Worm (Caenorhabditis elegans) whole organism, L3 larva: Measurements from ENCODE around the gene C02F4.4.

Experiments used
- R02D3.7 ChIP-seq: fragments of 150-350 bp; optimal IDR thresholded peaks from 2 replicates; lab custom pipeline; 2014; ENCODE audit warnings: missing biosample characterization, missing genetic modification characterization
- ZK546.5 ChIP-seq: sonication (generic microtip); optimal IDR thresholded peaks from 2 replicates; lab custom pipeline; 2017; ENCODE audit warnings: missing biosample characterization, missing genetic modification characterization
- aly-2 ChIP-seq: fragments of 150-350 bp; optimal IDR thresholded peaks from 2 replicates; lab custom pipeline; 2014; ENCODE audit warnings: missing biosample characterization, missing genetic modification characterization
- ama-1 ChIP-seq: fragments of 150-350 bp; optimal IDR thresholded peaks from 2 replicates; lab custom pipeline; 2018
- ceh-16 ChIP-seq: sonication (generic microtip); optimal IDR thresholded peaks from 2 replicates; lab custom pipeline; 2017; ENCODE audit warnings: missing biosample characterization, missing genetic modification characterization
- ceh-28 ChIP-seq: fragments of 150-350 bp; optimal IDR thresholded peaks from 2 replicates; lab custom pipeline; 2014; ENCODE audit warnings: missing biosample characterization, missing genetic modification reagents, missing genetic modification characterization
- ceh-82 ChIP-seq: fragments of 150-350 bp; optimal IDR thresholded peaks from 2 replicates; lab custom pipeline; 2014; ENCODE audit warnings: missing biosample characterization, missing genetic modification characterization
- ceh-9 ChIP-seq: sonication (generic microtip); optimal IDR thresholded peaks from 2 replicates; lab custom pipeline; 2018; ENCODE audit warnings: missing biosample characterization, missing genetic modification characterization
- daf-12 ChIP-seq: fragments of 150-350 bp; optimal IDR thresholded peaks from 2 replicates; lab custom pipeline; 2014; ENCODE audit warnings: missing biosample characterization, missing genetic modification reagents, missing genetic modification characterization
- egl-27 ChIP-seq: sonication (generic microtip); optimal IDR thresholded peaks from 4 replicates; lab custom pipeline; 2017; ENCODE audit warnings: missing biosample characterization, missing genetic modification reagents, missing genetic modification characterization
- egl-5 ChIP-seq: fragments of 150-350 bp; optimal IDR thresholded peaks from 2 replicates; lab custom pipeline; 2017; ENCODE audit warnings: missing biosample characterization, missing genetic modification reagents, missing genetic modification characterization, inconsistent platforms
- elt-1 ChIP-seq: fragments of 150-350 bp; optimal IDR thresholded peaks from 2 replicates; lab custom pipeline; 2014; ENCODE audit warnings: missing biosample characterization, missing genetic modification characterization
- elt-2 ChIP-seq: sonication (generic microtip); optimal IDR thresholded peaks from 2 replicates; lab custom pipeline; 2016; ENCODE audit warnings: missing genetic modification reagents, mild to moderate bottlenecking, missing genetic modification characterization, missing compliant biosample characterization
- elt-3 ChIP-seq, 3 experiments: fragments of 150-350 bp in 1 of 3; sonication (generic microtip) in 2 of 3; optimal IDR thresholded peaks; 2 replicates in 2 of 3; 4 replicates in 1 of 3; lab custom pipeline; 2014 to 2017; ENCODE audit warnings: missing biosample characterization in 3 of 3, missing genetic modification characterization in 3 of 3
- eor-1 ChIP-seq, 2 experiments: fragments of 150-350 bp; optimal IDR thresholded peaks; 2 replicates each; lab custom pipeline; 2014 to 2018; ENCODE audit warnings: missing biosample characterization in 2 of 2, missing genetic modification characterization in 2 of 2
- fkh-10 ChIP-seq: sonication (generic microtip); optimal IDR thresholded peaks from 2 replicates; lab custom pipeline; 2017; ENCODE audit warnings: missing biosample characterization, missing genetic modification reagents, missing genetic modification characterization
- fkh-2 ChIP-seq: fragments of 150-350 bp; optimal IDR thresholded peaks from 2 replicates; lab custom pipeline; 2014; ENCODE audit warnings: missing biosample characterization, missing genetic modification reagents, missing genetic modification characterization
- fos-1 ChIP-seq: fragments of 150-350 bp; optimal IDR thresholded peaks from 2 replicates; lab custom pipeline; 2014; ENCODE audit warnings: missing biosample characterization, missing genetic modification characterization
- hmg-11 ChIP-seq: sonication (generic microtip); optimal IDR thresholded peaks from 2 replicates; lab custom pipeline; 2016; ENCODE audit warnings: missing genetic modification characterization, missing compliant biosample characterization
- jun-1 ChIP-seq: fragments of 150-350 bp; optimal IDR thresholded peaks from 2 replicates; lab custom pipeline; 2014; ENCODE audit warnings: missing biosample characterization, missing genetic modification reagents, missing genetic modification characterization
- lin-15B ChIP-seq: fragments of 150-350 bp; optimal IDR thresholded peaks from 2 replicates; lab custom pipeline; 2014; ENCODE audit warnings: missing biosample characterization, missing genetic modification characterization
- lin-39 ChIP-seq: fragments of 150-350 bp; optimal IDR thresholded peaks from 2 replicates; lab custom pipeline; 2018; ENCODE audit warnings: missing biosample characterization, missing genetic modification reagents, missing genetic modification characterization
- lsy-12 ChIP-seq: sonication (generic microtip); optimal IDR thresholded peaks from 2 replicates; lab custom pipeline; 2016; ENCODE audit warnings: mild to moderate bottlenecking, missing genetic modification characterization, missing compliant biosample characterization
- mdl-1 ChIP-seq: fragments of 150-350 bp; optimal IDR thresholded peaks from 2 replicates; lab custom pipeline; 2014; ENCODE audit warnings: missing biosample characterization, missing genetic modification characterization
- mml-1 ChIP-seq: fragments of 150-350 bp; sonication (generic microtip); optimal IDR thresholded peaks from 3 replicates; lab custom pipeline; 2014; ENCODE audit warnings: missing biosample characterization, missing genetic modification characterization
- nfya-1 ChIP-seq: sonication (generic microtip); optimal IDR thresholded peaks from 2 replicates; lab custom pipeline; 2017; ENCODE audit warnings: missing genetic modification characterization, mild to moderate bottlenecking, missing compliant biosample characterization, antibody characterized with exemption, moderate library complexity; ENCODE audit not compliant: insufficient read depth
- nhr-11 ChIP-seq: fragments of 150-350 bp; optimal IDR thresholded peaks from 2 replicates; lab custom pipeline; 2014; ENCODE audit warnings: missing biosample characterization, missing genetic modification characterization
- nhr-12 ChIP-seq: fragments of 150-350 bp; optimal IDR thresholded peaks from 2 replicates; lab custom pipeline; 2014; ENCODE audit warnings: missing biosample characterization, missing genetic modification characterization
- nhr-23 ChIP-seq: fragments of 150-350 bp; optimal IDR thresholded peaks from 2 replicates; lab custom pipeline; 2014; ENCODE audit warnings: missing biosample characterization, missing genetic modification reagents, missing genetic modification characterization
- nhr-237 ChIP-seq: fragments of 150-350 bp; optimal IDR thresholded peaks from 2 replicates; lab custom pipeline; 2014; ENCODE audit warnings: missing biosample characterization, missing genetic modification characterization
- nhr-25 ChIP-seq: sonication (generic microtip); optimal IDR thresholded peaks from 2 replicates; lab custom pipeline; 2017; ENCODE audit warnings: missing biosample characterization, missing genetic modification characterization
- nhr-28 ChIP-seq: fragments of 150-350 bp; optimal IDR thresholded peaks from 2 replicates; lab custom pipeline; 2014; ENCODE audit warnings: missing biosample characterization, missing genetic modification characterization
- nhr-43 ChIP-seq: sonication (generic microtip); optimal IDR thresholded peaks from 2 replicates; lab custom pipeline; 2016; ENCODE audit warnings: mild to moderate bottlenecking, missing genetic modification characterization, missing compliant biosample characterization; ENCODE audit not compliant: poor library complexity, severe bottlenecking
- nhr-67 ChIP-seq: fragments of 150-350 bp; optimal IDR thresholded peaks from 2 replicates; lab custom pipeline; 2014; ENCODE audit warnings: missing biosample characterization, missing genetic modification characterization
- nhr-76 ChIP-seq: fragments of 150-350 bp; sonication (generic microtip); optimal IDR thresholded peaks from 5 replicates; lab custom pipeline; 2014; ENCODE audit warnings: missing biosample characterization, missing genetic modification characterization
- nhr-77 ChIP-seq: fragments of 150-350 bp; optimal IDR thresholded peaks from 2 replicates; lab custom pipeline; 2014; ENCODE audit warnings: missing biosample characterization, missing genetic modification characterization
- pha-4 ChIP-seq: fragments of 150-350 bp; optimal IDR thresholded peaks from 2 replicates; lab custom pipeline; 2014; ENCODE audit warnings: missing biosample characterization, missing genetic modification reagents, missing genetic modification characterization
- pqm-1 ChIP-seq: fragments of 150-350 bp; optimal IDR thresholded peaks from 2 replicates; lab custom pipeline; 2017; ENCODE audit warnings: missing biosample characterization, missing genetic modification characterization, inconsistent platforms
- sea-2 ChIP-seq: fragments of 150-350 bp; sonication (generic microtip); optimal IDR thresholded peaks from 4 replicates; lab custom pipeline; 2014; ENCODE audit warnings: missing biosample characterization, missing genetic modification reagents, missing genetic modification characterization
- skn-1 ChIP-seq: fragments of 150-350 bp; optimal IDR thresholded peaks from 2 replicates; lab custom pipeline; 2014; ENCODE audit warnings: missing biosample characterization, missing genetic modification characterization
- snpc-4 ChIP-seq: fragments of 150-350 bp; optimal IDR thresholded peaks from 2 replicates; lab custom pipeline; 2014; ENCODE audit warnings: missing biosample characterization, missing genetic modification characterization
- tbx-2 ChIP-seq: sonication (generic microtip); optimal IDR thresholded peaks from 2 replicates; lab custom pipeline; 2016; ENCODE audit warnings: mild to moderate bottlenecking, missing genetic modification characterization, missing compliant biosample characterization
- unc-39 ChIP-seq: sonication (generic microtip); optimal IDR thresholded peaks from 4 replicates; lab custom pipeline; 2017; ENCODE audit warnings: missing biosample characterization, missing genetic modification characterization
- unc-62 ChIP-seq: fragments of 150-350 bp; sonication (generic microtip); optimal IDR thresholded peaks from 4 replicates; lab custom pipeline; 2014; ENCODE audit warnings: missing biosample characterization, missing genetic modification reagents, missing genetic modification characterization
- zag-1 ChIP-seq: fragments of 150-350 bp; optimal IDR thresholded peaks from 2 replicates; lab custom pipeline; 2014; ENCODE audit warnings: missing biosample characterization, missing genetic modification characterization
- ztf-11 ChIP-seq: fragments of 150-350 bp; optimal IDR thresholded peaks from 2 replicates; lab custom pipeline; 2014; ENCODE audit warnings: missing biosample characterization, missing genetic modification characterization
- ztf-4 ChIP-seq: fragments of 150-350 bp; optimal IDR thresholded peaks from 2 replicates; lab custom pipeline; 2014; ENCODE audit warnings: missing biosample characterization, missing genetic modification characterization

Gene C02F4.4

DNA sequence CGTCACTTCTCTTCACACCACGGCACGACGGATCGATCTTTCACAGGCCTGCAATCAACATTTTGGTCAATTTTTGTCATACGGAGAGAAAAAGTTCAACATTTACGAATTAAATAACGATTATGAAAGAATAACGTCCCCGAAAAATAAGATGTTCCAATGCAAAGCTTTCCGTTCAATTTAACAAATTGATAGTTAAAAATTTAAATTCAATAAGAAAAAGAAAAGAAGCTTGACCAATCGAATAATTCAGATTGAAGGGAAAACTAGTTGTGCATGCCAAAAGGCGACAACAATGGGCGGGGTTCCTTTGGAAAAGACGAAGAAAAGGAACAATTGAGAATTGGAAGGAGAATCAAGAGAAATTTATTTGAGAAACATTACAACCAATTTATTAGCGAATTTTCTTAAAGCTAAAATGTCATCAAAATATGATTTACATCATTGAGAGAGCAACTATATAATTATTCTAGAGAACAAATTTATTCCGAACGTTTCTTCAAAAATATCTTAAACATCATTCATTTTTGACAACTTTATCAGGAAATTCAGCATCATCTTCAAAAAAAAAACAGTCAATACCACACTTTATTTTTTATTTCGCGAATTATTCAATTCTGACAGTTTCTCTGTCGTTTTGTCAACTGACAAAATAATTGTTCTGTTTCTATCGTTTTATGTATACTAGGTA is 13.3 kb downstream of the C02F4.4 start, which contains the start of gene tax-6:
TSS of gene tax-6 (minus strand) at position 51 of the 691 bp plus-strand sequence.
- no peak for TF ChIP-seq elt-3 (tag; optimal IDR thresholded peaks at IDR 0.05; lab: Kevin White, UChicago)
- no peak for TF ChIP-seq nhr-11
- no peak for TF ChIP-seq ama-1
- no peak for TF ChIP-seq skn-1 (tag; lab: Kevin White, UChicago)
- no peak for TF ChIP-seq lsy-12 (tag; lab: Kevin White, UChicago)
- no peak for TF ChIP-seq nhr-77 (tag; lab: Kevin White, UChicago)
- no peak for TF ChIP-seq egl-27 (tag; lab: Kevin White, UChicago)
- no peak for TF ChIP-seq ceh-16 (tag; lab: Kevin White, UChicago)
- no peak for TF ChIP-seq unc-62
- no peak for TF ChIP-seq fos-1
- TF ChIP-seq jun-1 (tag; lab: Kevin White, UChicago), result no peak
- TF ChIP-seq nhr-23 (tag; lab: Kevin White, UChicago), result no peak
- no peak for TF ChIP-seq ztf-4 (tag; lab: Kevin White, UChicago)
- TF ChIP-seq ztf-11 (tag; lab: Kevin White, UChicago), result no peak
- no peak for TF ChIP-seq nhr-237 (tag; lab: Kevin White, UChicago)
- no peak for TF ChIP-seq unc-39 (tag; lab: Kevin White, UChicago)
- TF ChIP-seq lin-15B (tag; lab: Kevin White, UChicago), result no peak

DNA sequence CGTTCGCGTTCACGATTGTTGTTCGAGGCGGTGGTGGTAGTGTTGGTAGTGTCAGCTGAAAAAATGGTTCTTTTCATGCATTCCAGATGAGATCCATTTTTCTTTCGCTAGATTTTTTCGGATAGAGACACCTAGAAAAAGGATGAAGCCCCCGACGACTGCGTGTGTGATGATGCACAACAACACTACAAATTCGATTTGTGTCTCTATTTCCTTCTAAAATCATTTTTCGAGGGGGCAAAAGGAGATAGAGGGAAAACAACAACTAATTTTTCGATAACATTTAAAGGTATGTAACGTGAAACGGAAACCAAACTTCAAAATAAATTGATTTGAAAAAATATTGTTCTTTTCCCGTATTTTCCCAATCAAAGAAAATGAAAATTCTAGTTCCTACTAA is 14.5 kb downstream of the C02F4.4 start:
- no peak for TF ChIP-seq ceh-16 (tag; lab: Kevin White, UChicago)

DNA sequence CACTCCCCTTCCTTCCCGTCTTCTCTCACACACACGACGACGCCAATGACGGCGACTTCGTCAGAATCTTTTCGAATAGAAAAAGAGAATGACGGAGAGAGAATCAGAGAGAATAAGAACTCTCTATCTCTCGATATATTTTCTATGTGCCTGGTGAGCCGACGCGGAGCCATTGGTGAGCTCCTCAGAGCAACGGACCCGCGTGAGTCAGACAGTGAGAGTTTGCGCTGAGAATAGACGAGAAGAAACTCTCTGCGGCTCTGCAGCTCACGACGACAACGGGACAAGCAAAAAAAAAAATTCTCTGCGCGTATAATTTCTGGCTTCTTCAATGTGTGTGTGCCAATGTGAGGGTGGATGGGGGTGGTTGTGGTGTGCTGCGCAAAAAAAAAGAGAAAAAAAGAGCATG is 15.1 kb downstream of the C02F4.4 start:
- TF ChIP-seq ceh-28 (tag; lab: Kevin White, UChicago) (no peak), elt-3 (tag; optimal IDR thresholded peaks at IDR 0.05; lab: Kevin White, UChicago) (no peak), elt-1 (tag; lab: Kevin White, UChicago) (no peak), sea-2 (GFP tag; lab: Kevin White, UChicago) (no peak), nhr-23 (tag; lab: Kevin White, UChicago) (no peak), fkh-10 (GFP tag; lab: Kevin White, UChicago) (peak; percentile 58), nhr-43 (tag; lab: Kevin White, UChicago) (no peak), nhr-77 (tag; lab: Kevin White, UChicago) (no peak), nfya-1 (peak; percentile 86), egl-27 (tag; lab: Kevin White, UChicago) (no peak), daf-12 (tag; lab: Kevin White, UChicago) (no peak), eor-1 (tag; optimal IDR thresholded peaks at IDR 0.05; lab: Kevin White, UChicago) (no peak), R02D3.7 (tag; lab: Kevin White, UChicago) (no peak), zag-1 (tag; lab: Kevin White, UChicago) (peak; percentile 62), lin-15B (tag; lab: Kevin White, UChicago) (peak; percentile 55), ztf-11 (tag; lab: Kevin White, UChicago) (no peak), egl-5 (peak; percentile 21), skn-1 (tag; lab: Kevin White, UChicago) (peak; percentile 27), fkh-2 (no peak), snpc-4 (tag; lab: Kevin White, UChicago) (peak; percentile 2), mml-1 (tag; lab: Kevin White, UChicago) (no peak), nhr-28 (no peak), jun-1 (tag; lab: Kevin White, UChicago) (no peak), tbx-2 (tag; lab: Kevin White, UChicago) (peak; percentile 55), hmg-11 (tag; lab: Kevin White, UChicago) (peak; percentile 67), ama-1 (no peak), pqm-1 (tag; lab: Kevin White, UChicago) (no peak), ZK546.5 (tag; lab: Kevin White, UChicago) (no peak), nhr-11 (peak; percentile 71), nhr-67 (tag; lab: Kevin White, UChicago) (no peak), unc-62 (no peak), nhr-237 (tag; lab: Kevin White, UChicago) (no peak), pha-4 (tag; lab: Kevin White, UChicago) (no peak), aly-2 (tag; lab: Kevin White, UChicago) (no peak), lsy-12 (tag; lab: Kevin White, UChicago) (no peak), ceh-82 (tag; lab: Kevin White, UChicago) (no peak), elt-2 (tag; lab: Kevin White, UChicago) (no peak), ztf-4 (tag; lab: Kevin White, UChicago) (no peak), nhr-12 (tag; lab: Kevin White, UChicago) (no peak), mdl-1 (no peak), unc-39 (tag; lab: Kevin White, UChicago) (no peak), nhr-25 (tag; lab: Kevin White, UChicago) (no peak), ceh-16 (tag; lab: Kevin White, UChicago) (no peak), lin-39 (peak; percentile 88), fos-1 (peak; percentile 21), nhr-76 (tag; lab: Kevin White, UChicago) (no peak), ceh-9 (no peak)
